Worm (Caenorhabditis elegans): ENCODE measurements around the gene npl-4.2.

- no peak for TF ChIP-seq nfyb-1 (GFP tag; IDR thresholded peaks at IDR 0.05)
- no peak for TF ChIP-seq ceh-27 (GFP tag; optimal IDR thresholded peaks at IDR 0.05)
- no peak for TF ChIP-seq unc-130 (GFP tag; optimal IDR thresholded peaks at IDR 0.05)
- TF ChIP-seq F23B12.7 (tag; optimal IDR thresholded peaks at IDR 0.05; ENCODE audit: insufficient read depth) = no peak
- no peak for TF ChIP-seq unc-62 (GFP tag; optimal IDR thresholded peaks at IDR 0.05)
- no peak for TF ChIP-seq rcor-1 (GFP tag; IDR thresholded peaks at IDR 0.05)
- no peak for TF ChIP-seq dox-1 (GFP tag; IDR thresholded peaks at IDR 0.05)
Measured at ce11 chrII:5579236-5579635, 43.5 kb upstream of the npl-4.2 start.

Data from whole organism, young adult.